Worm (Caenorhabditis elegans) whole organism, L4/young adult: ENCODE results near the gene R13A5.7.

Experiments
- W03F9.2 ChIP-seq: fragments of 150-350 bp; optimal IDR thresholded peaks from 2 replicates; lab custom pipeline; 2014; ENCODE audit warnings: missing biosample characterization, missing genetic modification characterization
- dao-5 ChIP-seq: sonication (generic microtip); optimal IDR thresholded peaks from 2 replicates; lab custom pipeline; 2016; ENCODE audit warnings: missing genotype, missing genetic modification characterization, moderate library complexity, missing compliant biosample characterization
- him-1 ChIP-seq: sonication (generic microtip); optimal IDR thresholded peaks from 2 replicates; lab custom pipeline; 2016; ENCODE audit warnings: missing genotype, missing genetic modification reagents, missing genetic modification characterization, missing compliant biosample characterization

R13A5.7 gene

ce11 chrIII:7518424-7518823 lies 51.5 kb downstream of the R13A5.7 start, which contains the start of gene clk-2:
Gene clk-2 (minus strand): TSS chrIII:7518524.
- TF ChIP-seq him-1, result no peak
- TF ChIP-seq W03F9.2 (tag; lab: Kevin White, UChicago), result no peak
- TF ChIP-seq dao-5 (tag; lab: Kevin White, UChicago), result no peak
